Fruit fly (Drosophila melanogaster): ENCODE results near the gene CG5783.

DNA sequence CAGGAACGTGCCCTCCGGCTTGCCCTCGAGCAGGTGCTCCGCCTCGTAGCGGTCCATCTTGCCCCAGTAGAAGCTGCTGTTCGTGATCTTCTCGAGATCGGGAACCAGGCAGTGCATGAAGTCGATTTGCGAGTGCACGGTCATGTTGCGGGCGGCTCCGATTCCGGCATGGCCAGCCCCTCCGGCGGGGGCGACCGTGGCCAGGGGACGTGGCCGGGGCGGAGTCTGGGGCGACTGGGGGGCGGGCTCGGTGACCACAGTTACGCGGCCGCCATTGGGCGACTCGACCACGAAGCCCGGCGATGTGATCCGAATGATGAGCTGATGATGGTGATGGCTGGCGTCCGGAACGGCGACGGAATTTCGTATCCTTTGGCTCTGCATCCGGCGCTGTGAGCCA lies 15.3 kb upstream of the CG5783 start:
- TF ChIP-seq Snoo (tag; optimal IDR thresholded peaks at IDR 0.05): no peak
- no peak for TF ChIP-seq CG13204 (GFP tag; optimal IDR thresholded peaks at IDR 0.05)
- TF ChIP-seq CG12605 (GFP tag; IDR thresholded peaks at IDR 0.05): no peak
- TF ChIP-seq CG8301 (tag; optimal IDR thresholded peaks at IDR 0.05): no peak
- TF ChIP-seq EcR (GFP tag; optimal IDR thresholded peaks at IDR 0.05): no peak
- no peak for TF ChIP-seq Ets98B (GFP tag; IDR thresholded peaks at IDR 0.05)
- no peak for TF ChIP-seq Pif1A (GFP tag; optimal IDR thresholded peaks at IDR 0.05)
- no peak for TF ChIP-seq CG34367 (tag; optimal IDR thresholded peaks at IDR 0.05)
- no peak for TF ChIP-seq Pif1B (GFP tag; optimal IDR thresholded peaks at IDR 0.05)
- TF ChIP-seq CG14655 (GFP tag; optimal IDR thresholded peaks at IDR 0.05): no peak
